Worm (Caenorhabditis elegans): ENCODE measurements around the gene ech-8.

ech-8 gene

ce11 chrIV:10241659-10242058 is 2.7 kb upstream of the ech-8 start, which contains the start of gene lipl-7:
lipl-7 (minus strand) TSS chrIV:10241823.
- no peak for TF ChIP-seq ztf-11 (tag; optimal IDR thresholded peaks at IDR 0.05)
- no peak for TF ChIP-seq dmd-4 (tag; optimal IDR thresholded peaks at IDR 0.05)
- TF ChIP-seq skn-1 (tag; optimal IDR thresholded peaks at IDR 0.05) = no peak
- no peak for TF ChIP-seq ztf-4 (tag; optimal IDR thresholded peaks at IDR 0.05)
- no peak for TF ChIP-seq nhr-129 (tag; optimal IDR thresholded peaks at IDR 0.05)
- TF ChIP-seq sma-3 (GFP tag; optimal IDR thresholded peaks at IDR 0.05) = no peak
- TF ChIP-seq ztf-1 (GFP tag; conservative IDR thresholded peaks at IDR 0.05) = no peak
- no peak for TF ChIP-seq crh-2 (tag; optimal IDR thresholded peaks at IDR 0.05)

DNA sequence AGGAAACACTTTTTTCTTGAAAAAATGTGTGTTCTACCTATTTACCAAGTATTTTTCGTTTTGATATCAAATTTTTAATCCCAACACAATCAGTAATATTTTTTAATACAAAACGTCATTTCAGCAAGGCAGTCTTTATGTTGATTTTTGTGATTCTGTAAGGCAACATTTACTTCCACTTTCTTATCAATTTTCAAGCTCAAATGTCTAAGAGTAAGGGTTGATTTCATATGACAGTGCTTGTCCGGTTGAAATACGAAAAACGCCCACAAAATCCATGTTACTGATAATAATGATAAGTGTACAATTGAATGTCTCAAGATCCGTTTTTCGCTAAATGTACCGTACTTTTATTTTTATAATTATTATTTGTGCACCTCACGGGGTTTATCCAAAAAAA is 2.9 kb downstream of the ech-8 start:
- TF ChIP-seq aly-2 (tag; optimal IDR thresholded peaks at IDR 0.05) = no peak
- peak; percentile 71 for TF ChIP-seq fos-1 (tag; optimal IDR thresholded peaks at IDR 0.05)

DNA sequence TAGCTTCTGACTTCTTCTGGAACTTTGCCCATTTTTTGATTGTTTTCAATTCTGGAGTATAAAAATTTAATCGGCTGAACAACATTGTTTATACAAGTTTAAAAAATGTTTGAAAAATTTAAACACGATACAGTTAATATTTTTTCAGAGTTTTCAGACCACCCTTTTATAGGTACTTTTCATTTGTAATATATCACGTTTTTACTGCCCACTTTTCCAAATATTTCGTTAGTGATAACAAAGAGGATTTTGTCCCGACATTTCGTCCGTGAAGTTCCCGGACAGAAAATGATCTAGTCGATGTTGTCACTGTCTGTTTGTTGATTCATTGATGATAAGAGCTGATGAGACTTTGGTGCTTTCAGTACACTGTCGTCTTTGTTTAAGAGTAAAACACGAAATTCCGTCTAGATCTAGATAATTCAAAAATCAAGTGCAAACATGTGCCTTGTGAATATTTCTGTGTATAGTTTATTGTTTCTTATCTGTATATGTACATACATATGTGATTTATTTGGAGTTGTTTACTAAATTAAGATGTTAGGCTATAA is 3.6 kb downstream of the ech-8 start, which contains the start of gene ech-9:
ech-9 (minus strand) TSS at position 51 of the 551 bp plus-strand sequence.
- TF ChIP-seq F13H6.1 (tag; optimal IDR thresholded peaks at IDR 0.05) = no peak
- TF ChIP-seq elt-1 (tag; optimal IDR thresholded peaks at IDR 0.05) = no peak
- peak; percentile 14 for TF ChIP-seq fos-1 (tag; optimal IDR thresholded peaks at IDR 0.05)

DNA sequence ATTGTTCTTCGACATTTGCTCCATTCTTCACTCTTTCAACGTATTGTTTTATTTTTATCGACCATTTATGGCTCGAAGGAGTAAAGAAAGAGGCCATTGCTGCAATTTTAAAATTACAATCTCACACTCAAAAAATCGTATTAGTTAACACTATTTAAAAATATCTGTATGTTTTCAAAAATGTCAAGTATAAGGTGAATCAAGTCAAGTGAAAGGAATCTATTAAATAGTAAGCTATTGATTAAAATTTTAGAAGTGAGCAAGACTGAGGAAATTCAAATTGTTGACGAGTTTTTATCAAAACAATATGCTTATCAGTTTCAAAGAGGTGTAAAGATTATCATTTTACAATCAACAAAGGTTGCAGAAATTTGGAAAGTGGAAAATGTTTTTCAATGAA is 6.5 kb downstream of the ech-8 start, which contains the start of gene F01G10.4:
F01G10.4 (minus strand) TSS at position 101 of the 400 bp plus-strand sequence.
- TF ChIP-seq aly-2 (tag; optimal IDR thresholded peaks at IDR 0.05) (no peak), gmeb-1 (tag; optimal IDR thresholded peaks at IDR 0.05) (no peak), ztf-1 (GFP tag; conservative IDR thresholded peaks at IDR 0.05) (no peak), snpc-4 (tag; optimal IDR thresholded peaks at IDR 0.05) (no peak), unc-55 (GFP tag; optimal IDR thresholded peaks at IDR 0.05) (no peak), Y55F3AM.14 (GFP tag; optimal IDR thresholded peaks at IDR 0.05) (no peak), nhr-23 (tag; optimal IDR thresholded peaks at IDR 0.05) (no peak), egl-27 (tag; optimal IDR thresholded peaks at IDR 0.05) (no peak), elt-3 (tag; optimal IDR thresholded peaks at IDR 0.05) (no peak), ztf-4 (tag; optimal IDR thresholded peaks at IDR 0.05) (no peak), lin-13 (GFP tag; optimal IDR thresholded peaks at IDR 0.05) (no peak), dmd-4 (tag; optimal IDR thresholded peaks at IDR 0.05) (no peak), ama-1 (optimal IDR thresholded peaks at IDR 0.05) (no peak), zag-1 (tag; optimal IDR thresholded peaks at IDR 0.05) (no peak), ZK546.5 (tag; optimal IDR thresholded peaks at IDR 0.05) (no peak), sma-3 (GFP tag; optimal IDR thresholded peaks at IDR 0.05) (no peak), nhr-10 (tag; optimal IDR thresholded peaks at IDR 0.05) (no peak), skn-1 (tag; optimal IDR thresholded peaks at IDR 0.05) (no peak)

DNA sequence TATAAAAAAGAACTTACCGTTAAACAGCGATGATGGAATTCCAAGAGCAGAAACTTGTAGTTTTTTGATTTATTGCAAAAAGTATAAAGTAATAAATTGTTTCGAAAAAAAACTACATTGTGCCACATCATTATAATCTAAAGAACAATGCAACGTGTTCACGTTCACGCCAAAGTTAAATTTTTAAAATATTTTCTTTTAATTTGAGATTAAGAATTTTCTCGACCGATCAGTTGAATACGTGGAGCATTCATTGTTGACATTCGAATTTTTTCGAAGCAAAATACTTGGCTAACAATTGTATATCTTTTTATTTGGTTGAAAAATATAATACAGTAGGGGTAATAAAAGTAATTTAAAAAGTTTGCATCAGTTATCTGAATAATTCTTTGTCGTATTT is 8.0 kb downstream of the ech-8 start, which contains the start of gene F01G10.5:
F01G10.5 (minus strand) TSS at position 101 of the 400 bp plus-strand sequence.
- no peak for TF ChIP-seq peb-1 (tag; optimal IDR thresholded peaks at IDR 0.05)
- no peak for TF ChIP-seq crh-2 (tag; optimal IDR thresholded peaks at IDR 0.05)
- no peak for TF ChIP-seq lin-39 (tag; optimal IDR thresholded peaks at IDR 0.05)
- no peak for TF ChIP-seq ztf-4 (tag; optimal IDR thresholded peaks at IDR 0.05)
- TF ChIP-seq ZK546.5 (tag; optimal IDR thresholded peaks at IDR 0.05) = no peak
- no peak for TF ChIP-seq blmp-1 (tag; optimal IDR thresholded peaks at IDR 0.05; ENCODE audit: insufficient read depth)
- TF ChIP-seq aly-2 (tag; optimal IDR thresholded peaks at IDR 0.05) = no peak
- no peak for TF ChIP-seq mab-5 (tag; optimal IDR thresholded peaks at IDR 0.05)
- TF ChIP-seq lsy-2 (tag; optimal IDR thresholded peaks at IDR 0.05) = no peak
- no peak for TF ChIP-seq sma-9 (GFP tag; optimal IDR thresholded peaks at IDR 0.05)
- no peak for TF ChIP-seq sma-9 (tag; optimal IDR thresholded peaks at IDR 0.05)
- TF ChIP-seq nhr-11 (tag; optimal IDR thresholded peaks at IDR 0.05) = no peak

- no peak for TF ChIP-seq nhr-6 (tag; optimal IDR thresholded peaks at IDR 0.05)
- no peak for TF ChIP-seq lin-11 (tag; optimal IDR thresholded peaks at IDR 0.05)
- TF ChIP-seq ztf-1 (GFP tag; conservative IDR thresholded peaks at IDR 0.05) = no peak
- TF ChIP-seq unc-62 (GFP tag; optimal IDR thresholded peaks at IDR 0.05) = no peak
- TF ChIP-seq crh-2 (tag; optimal IDR thresholded peaks at IDR 0.05) = no peak
- TF ChIP-seq ceh-82 (tag; optimal IDR thresholded peaks at IDR 0.05) = no peak
- TF ChIP-seq ztf-11 (tag; optimal IDR thresholded peaks at IDR 0.05) = no peak
- no peak for TF ChIP-seq nhr-11 (tag; optimal IDR thresholded peaks at IDR 0.05)
- TF ChIP-seq snpc-4 (tag; optimal IDR thresholded peaks at IDR 0.05) = no peak
- TF ChIP-seq fos-1 (tag; optimal IDR thresholded peaks at IDR 0.05) = no peak
- TF ChIP-seq zag-1 (tag; optimal IDR thresholded peaks at IDR 0.05) = no peak
- no peak for TF ChIP-seq elt-1 (tag; optimal IDR thresholded peaks at IDR 0.05)
- no peak for TF ChIP-seq alr-1 (tag; optimal IDR thresholded peaks at IDR 0.05)
- no peak for TF ChIP-seq aly-2 (tag; optimal IDR thresholded peaks at IDR 0.05)
- no peak for TF ChIP-seq nhr-23 (tag; optimal IDR thresholded peaks at IDR 0.05)
- no peak for TF ChIP-seq C34F6.9 (tag; optimal IDR thresholded peaks at IDR 0.05)
- no peak for TF ChIP-seq ztf-4 (tag; optimal IDR thresholded peaks at IDR 0.05)
- no peak for TF ChIP-seq mbf-1 (tag; optimal IDR thresholded peaks at IDR 0.05)
These were observed 11.4 kb downstream of the ech-8 start, which contains the start of gene F01G10.6 for ce11 chrIV:10227534-10227933. F01G10.6 (minus strand) TSS chrIV:10227634.
